Worm (Caenorhabditis elegans) whole organism, early embryonic: ENCODE data around the gene srz-38.

Source experiments
- B0310.2 ChIP-seq: sonication (generic microtip); optimal IDR thresholded peaks from 2 replicates; lab custom pipeline; 2016; ENCODE audit warnings: mild to moderate bottlenecking, missing genetic modification characterization, missing compliant biosample characterization
- F13C5.2 ChIP-seq: sonication (generic microtip); optimal IDR thresholded peaks from 2 replicates; lab custom pipeline; 2017; ENCODE audit warnings: mild to moderate bottlenecking, missing genetic modification characterization, inconsistent platforms, missing compliant biosample characterization
- ama-1 ChIP-seq: fragments of 150-350 bp; optimal IDR thresholded peaks from 2 replicates; lab custom pipeline; 2014
- ceh-13 ChIP-seq: fragments of 200-800 bp; sonication (Bioruptor generic); optimal IDR thresholded peaks from 2 replicates; lab custom pipeline; 2018; ENCODE audit warnings: mild to moderate bottlenecking, missing genetic modification characterization, missing compliant biosample characterization
- ceh-36 ChIP-seq: sonication (generic microtip); optimal IDR thresholded peaks from 2 replicates; lab custom pipeline; 2016; ENCODE audit warnings: missing genetic modification characterization, inconsistent platforms, missing compliant biosample characterization
- ets-7 ChIP-seq: sonication (generic microtip); optimal IDR thresholded peaks from 2 replicates; lab custom pipeline; 2016; ENCODE audit warnings: missing genotype, missing genetic modification characterization, missing compliant biosample characterization
- flt-1 ChIP-seq: fragments of 200-800 bp; sonication (Bioruptor generic); IDR thresholded peaks from 2 replicates; pipeline ENCODE4 v1.3.6; 2022; ENCODE audit warnings: missing genetic modification characterization, missing compliant biosample characterization
- hmbx-1 ChIP-seq: sonication (generic microtip); optimal IDR thresholded peaks from 2 replicates; lab custom pipeline; 2016; ENCODE audit warnings: mild to moderate bottlenecking, missing genetic modification characterization, missing compliant biosample characterization
- sea-1 ChIP-seq: fragments of 200-800 bp; sonication (Bioruptor generic); conservative IDR thresholded peaks from 2 replicates; pipeline ENCODE4 v1.3.6; 2022; ENCODE audit warnings: missing genetic modification characterization, missing compliant biosample characterization
- tbx-11 ChIP-seq: fragments of 200-800 bp; sonication (Bioruptor generic); IDR thresholded peaks from 2 replicates; pipeline ENCODE4 v1.3.6; 2022; ENCODE audit warnings: missing genetic modification characterization, missing compliant biosample characterization

DNA sequence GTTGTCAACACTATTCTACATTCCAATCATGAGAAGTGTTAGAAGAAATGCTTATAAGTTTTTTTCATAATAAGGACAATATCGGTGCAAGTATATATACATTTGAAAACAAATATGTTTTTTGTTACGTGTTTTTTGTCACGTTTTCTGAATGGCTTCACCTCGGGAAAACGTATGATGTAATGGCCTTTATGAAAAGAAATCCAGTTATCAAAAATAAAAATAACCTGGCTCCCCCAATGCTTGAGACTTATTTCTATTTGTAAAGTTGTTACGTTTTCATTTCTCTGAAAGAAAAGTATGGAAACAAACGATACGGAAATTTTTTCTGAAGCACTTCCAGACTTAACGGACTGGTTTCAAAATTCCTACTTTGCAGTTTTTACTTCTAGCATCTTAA lies 36.3 kb upstream of the srz-38 start, which contains the start of gene srz-72:
- no peak for TF ChIP-seq tbx-11
- no peak for TF ChIP-seq ama-1 (lab: Kevin White, UChicago)
- TF ChIP-seq sea-1: no peak
- no peak for TF ChIP-seq ceh-13 (GFP tag; lab: Kevin White, UChicago)
- no peak for TF ChIP-seq hmbx-1 (tag; lab: Kevin White, UChicago)
- no peak for TF ChIP-seq flt-1
- no peak for TF ChIP-seq ceh-36 (tag; lab: Kevin White, UChicago)
- no peak for TF ChIP-seq B0310.2 (tag; lab: Kevin White, UChicago)
- no peak for TF ChIP-seq ets-7 (tag; lab: Kevin White, UChicago)
- TF ChIP-seq F13C5.2 (tag; lab: Kevin White, UChicago): no peak
